Fruit fly (Drosophila melanogaster) whole organism, pupa: Measurements from ENCODE around the gene CG9132.

Experiments
- CG12605 ChIP-seq: fragments of 200-800 bp; sonication (Bioruptor generic); IDR thresholded peaks from 2 replicates; pipeline ENCODE4 v1.3.6; 2022; ENCODE audit warnings: missing biosample characterization, missing genetic modification characterization
- CG13204 ChIP-seq: fragments of 200-800 bp; sonication (Bioruptor generic); optimal IDR thresholded peaks from 2 replicates; lab custom pipeline; 2018; ENCODE audit warnings: missing biosample characterization, mild to moderate bottlenecking, missing genetic modification characterization, moderate library complexity
- CG14655 ChIP-seq: fragments of 200-800 bp; sonication (Bioruptor generic); optimal IDR thresholded peaks from 3 replicates; lab custom pipeline; 2017; ENCODE audit warnings: mild to moderate bottlenecking, missing biosample characterization, missing genetic modification reagents, missing genetic modification characterization
- CG8301 ChIP-seq: fragments of 200-800 bp; sonication (Bioruptor generic); optimal IDR thresholded peaks from 2 replicates; lab custom pipeline; 2018; ENCODE audit warnings: missing biosample characterization, mild to moderate bottlenecking, missing genetic modification characterization
- EcR ChIP-seq: fragments of 200-800 bp; sonication (Bioruptor generic); optimal IDR thresholded peaks from 3 replicates; lab custom pipeline; 2019; ENCODE audit warnings: missing biosample characterization, missing genetic modification characterization, mild to moderate bottlenecking, moderate library complexity, missing genetic modification reagents
- Ets98B ChIP-seq: fragments of 200-800 bp; sonication (Bioruptor generic); IDR thresholded peaks from 2 replicates; pipeline ENCODE4 v1.3.6; 2022; ENCODE audit warnings: missing biosample characterization, missing genetic modification characterization
- gl ChIP-seq: fragments of 200-800 bp; sonication (Bioruptor generic); optimal IDR thresholded peaks from 2 replicates; lab custom pipeline; 2018; ENCODE audit warnings: missing biosample characterization, mild to moderate bottlenecking, missing genetic modification characterization

dm6 chrX:16775083-16775482 lies 25.4 kb downstream of the CG9132 start:
- no peak for TF ChIP-seq EcR (GFP tag; lab: Kevin White, UChicago)
- no peak for TF ChIP-seq Ets98B (GFP tag; lab: Robert Waterston, UW)
- no peak for TF ChIP-seq CG8301
- TF ChIP-seq CG12605 (GFP tag; lab: Robert Waterston, UW): no peak
- no peak for TF ChIP-seq CG14655 (GFP tag; lab: Kevin White, UChicago)
- TF ChIP-seq gl (tag; lab: Kevin White, UChicago): no peak
- no peak for TF ChIP-seq CG13204 (GFP tag; lab: Kevin White, UChicago)
